Worm (Caenorhabditis elegans) whole organism, L4 larva: ENCODE data around the gene gck-3.
A peak's percentile ranks its signal among the peaks of the same experiment; 100 is the strongest.

Experiments used
- D1046.2 ChIP-seq: fragments of 200-800 bp; sonication (Bioruptor generic); IDR thresholded peaks from 2 replicates; pipeline ENCODE4 v1.3.6; 2022; ENCODE audit warnings: missing genetic modification characterization, missing compliant biosample characterization
- F10B5.3 ChIP-seq: sonication (generic microtip); optimal IDR thresholded peaks from 2 replicates; lab custom pipeline; 2016; ENCODE audit warnings: mild to moderate bottlenecking, missing genetic modification characterization, missing compliant biosample characterization
- F44E2.7 ChIP-seq: fragments of 200-800 bp; sonication (Bioruptor generic); IDR thresholded peaks from 2 replicates; pipeline ENCODE4 v2.1.2; 2022; ENCODE audit warnings: missing genetic modification characterization, missing compliant biosample characterization
- R02D3.7 ChIP-seq: fragments of 150-350 bp; sonication (generic microtip); optimal IDR thresholded peaks from 3 replicates; lab custom pipeline; 2014; ENCODE audit warnings: missing biosample characterization, missing genetic modification characterization
- T26A8.4 ChIP-seq: fragments of 200-800 bp; sonication (Bioruptor generic); IDR thresholded peaks from 2 replicates; pipeline ENCODE4 v1.3.6; 2022; ENCODE audit warnings: missing genetic modification characterization, missing compliant biosample characterization
- aha-1 ChIP-seq: fragments of 150-350 bp; peaks from one replicate; lab custom pipeline; 2014; ENCODE audit warnings: missing biosample characterization, missing genetic modification characterization
- aly-2 ChIP-seq: sonication (generic microtip); optimal IDR thresholded peaks from 2 replicates; lab custom pipeline; 2018; ENCODE audit warnings: missing biosample characterization, missing genetic modification characterization
- arid-1 ChIP-seq: fragments of 200-800 bp; sonication (Bioruptor generic); conservative IDR thresholded peaks from 2 replicates; pipeline ENCODE4 v1.3.6; 2022; ENCODE audit warnings: missing genetic modification reagents, missing genetic modification characterization, missing compliant biosample characterization
- ceh-62 ChIP-seq: sonication (generic microtip); optimal IDR thresholded peaks from 2 replicates; lab custom pipeline; 2017; ENCODE audit warnings: missing biosample characterization, missing genetic modification characterization
- daf-19 ChIP-seq: fragments of 200-800 bp; sonication (Bioruptor generic); conservative IDR thresholded peaks from 2 replicates; pipeline ENCODE4 v1.3.6; 2022; ENCODE audit warnings: missing genetic modification characterization, missing compliant biosample characterization
- dmd-8 ChIP-seq: fragments of 200-800 bp; sonication (Bioruptor generic); IDR thresholded peaks from 2 replicates; pipeline ENCODE4 v1.3.6; 2022; ENCODE audit warnings: missing genetic modification characterization, missing compliant biosample characterization
- egl-27 ChIP-seq: sonication (generic microtip); optimal IDR thresholded peaks from 3 replicates; lab custom pipeline; 2017; ENCODE audit warnings: missing biosample characterization, missing genetic modification reagents, missing genetic modification characterization
- fos-1 ChIP-seq: fragments of 150-350 bp; optimal IDR thresholded peaks from 2 replicates; lab custom pipeline; 2014; ENCODE audit warnings: missing biosample characterization, missing genetic modification characterization
- lsy-2 ChIP-seq, 2 experiments: fragments of 150-350 bp in 1 of 2; sonication (generic microtip) in 1 of 2; optimal IDR thresholded peaks; 2 replicates each; lab custom pipeline; 2014 to 2017; ENCODE audit warnings: missing biosample characterization in 2 of 2, missing genetic modification characterization in 2 of 2
- madf-5 ChIP-seq, 2 experiments: fragments of 200-800 bp; sonication (Bioruptor generic); IDR thresholded peaks; 2 replicates each; pipeline ENCODE4 v1.3.6; 2022; ENCODE audit warnings: missing compliant biosample characterization in 2 of 2, missing genetic modification characterization in 2 of 2
- mes-2 ChIP-seq: sonication (generic microtip); optimal IDR thresholded peaks from 2 replicates; lab custom pipeline; 2016; ENCODE audit warnings: missing genotype, mild to moderate bottlenecking, missing genetic modification characterization, missing compliant biosample characterization; ENCODE audit not compliant: poor library complexity, severe bottlenecking
- mxl-3 ChIP-seq: fragments of 200-800 bp; sonication (Bioruptor generic); optimal IDR thresholded peaks from 2 replicates; lab custom pipeline; 2018; ENCODE audit warnings: mild to moderate bottlenecking, missing genetic modification characterization, missing compliant biosample characterization
- nhr-42 ChIP-seq: fragments of 200-800 bp; sonication (Bioruptor generic); IDR thresholded peaks from 2 replicates; pipeline ENCODE4 v1.3.6; 2022; ENCODE audit warnings: missing genetic modification characterization, missing compliant biosample characterization
- saeg-2 ChIP-seq: fragments of 200-800 bp; sonication (Bioruptor generic); IDR thresholded peaks from 2 replicates; pipeline ENCODE4 v1.3.6; 2022; ENCODE audit warnings: missing genetic modification reagents, missing genetic modification characterization, missing compliant biosample characterization
- set-16 ChIP-seq: fragments of 200-800 bp; sonication (Bioruptor generic); IDR thresholded peaks from 2 replicates; pipeline ENCODE4 v1.3.6; 2022; ENCODE audit warnings: missing genetic modification reagents, missing genetic modification characterization, missing compliant biosample characterization
- spr-1 ChIP-seq: sonication (generic microtip); optimal IDR thresholded peaks from 2 replicates; lab custom pipeline; 2016; ENCODE audit warnings: mild to moderate bottlenecking, missing genetic modification characterization, missing compliant biosample characterization
- tra-1 ChIP-seq: fragments of 200-800 bp; sonication (Bioruptor generic); IDR thresholded peaks from 2 replicates; pipeline ENCODE4 v1.3.6; 2022; ENCODE audit warnings: missing genetic modification reagents, missing genetic modification characterization, missing compliant biosample characterization
- unc-130 ChIP-seq: sonication (generic microtip); optimal IDR thresholded peaks from 2 replicates; lab custom pipeline; 2016; ENCODE audit warnings: missing genetic modification reagents, missing genetic modification characterization, missing compliant biosample characterization
- unc-62 ChIP-seq, 3 experiments: fragments of 150-350 bp in 1 of 3; sonication (generic microtip); optimal IDR thresholded peaks in 2 of 3; peaks in 1 of 3; 1 replicate in 1 of 3; 2 replicates in 2 of 3; lab custom pipeline; 2014 to 2017; ENCODE audit warnings: missing biosample characterization in 3 of 3, missing genetic modification characterization in 3 of 3, missing genetic modification reagents in 3 of 3, missing genotype in 1 of 3
- zfp-2 ChIP-seq: sonication (generic microtip); optimal IDR thresholded peaks from 2 replicates; lab custom pipeline; 2016; ENCODE audit warnings: mild to moderate bottlenecking, missing genetic modification characterization, missing compliant biosample characterization
- zip-11 ChIP-seq: fragments of 200-800 bp; sonication (Bioruptor generic); IDR thresholded peaks from 2 replicates; pipeline ENCODE4 v1.3.6; 2022; ENCODE audit warnings: missing genetic modification characterization, missing compliant biosample characterization

The gck-3 gene

ce11 chrV:17944849-17945452, 21.7 kb downstream of the gck-3 start:
- TF ChIP-seq set-16 (GFP tag; lab: Robert Waterston, UW) (peak; percentile 82), unc-62 (GFP tag; optimal IDR thresholded peaks at IDR 0.05 in 1 of 2; lab: Kevin White, UChicago) (peak in 1 of 2 experiments; percentile 73), unc-62 (tag; optimal IDR thresholded peaks at IDR 0.05; lab: Kevin White, UChicago) (no peak), mxl-3 (no peak)
- TF ChIP-seq, all 104 proteins: peak for 2

ce11 chrV:17943877-17944472, 22.7 kb downstream of the gck-3 start:
- TF ChIP-seq nhr-42 (GFP tag; lab: Robert Waterston, UW) (no peak), set-16 (GFP tag; lab: Robert Waterston, UW) (peak; percentile 91), aha-1 (tag; lab: Kevin White, UChicago) (peak; percentile 17)

ce11 chrV:17938978-17939377, 27.7 kb downstream of the gck-3 start:
- TF ChIP-seq ceh-62 = no peak
- no peak for TF ChIP-seq zfp-2 (tag; lab: Kevin White, UChicago)
- TF ChIP-seq spr-1 = no peak

ce11 chrV:17935857-17936256, 30.8 kb downstream of the gck-3 start:
- no peak for TF ChIP-seq daf-19 (GFP tag; lab: Robert Waterston, UW)
- no peak for TF ChIP-seq madf-5 (GFP tag; IDR thresholded peaks at IDR 0.05; lab: Robert Waterston, UW)
- TF ChIP-seq aly-2 (tag; lab: Kevin White, UChicago) = no peak
- no peak for TF ChIP-seq set-16 (GFP tag; lab: Robert Waterston, UW)
- TF ChIP-seq mes-2 = peak; percentile 16
- TF ChIP-seq fos-1 (tag; lab: Kevin White, UChicago) = no peak
- no peak for TF ChIP-seq zip-11
- peak; percentile 32; the same call in 1 of the 2 replicates for TF ChIP-seq T26A8.4 (GFP tag; lab: Robert Waterston, UW)

ce11 chrV:17931795-17932194, 34.9 kb downstream of the gck-3 start:
- TF ChIP-seq F10B5.3 (tag; lab: Kevin White, UChicago) (no peak), tra-1 (no peak), mxl-3 (no peak), egl-27 (tag; lab: Kevin White, UChicago) (no peak), D1046.2 (GFP tag; lab: Robert Waterston, UW) (no peak), dmd-8 (GFP tag; lab: Robert Waterston, UW) (no peak), arid-1 (no peak), unc-130 (GFP tag; lab: Kevin White, UChicago) (no peak), R02D3.7 (tag; lab: Kevin White, UChicago) (no peak)

ce11 chrV:17928128-17928527, 38.5 kb downstream of the gck-3 start:
- TF ChIP-seq spr-1 (no peak), F10B5.3 (tag; lab: Kevin White, UChicago) (no peak), F44E2.7 (no peak), set-16 (GFP tag; lab: Robert Waterston, UW) (peak; percentile 89), arid-1 (no peak), zip-11 (no peak), aha-1 (tag; lab: Kevin White, UChicago) (peak; percentile 81), lsy-2 (tag; optimal IDR thresholded peaks at IDR 0.05; lab: Kevin White, UChicago) (no peak), saeg-2 (GFP tag; lab: Robert Waterston, UW) (no peak)
